Fruit fly (Drosophila melanogaster): ENCODE results near the gene CG6153.

- TF ChIP-seq CG33017 (tag; optimal IDR thresholded peaks at IDR 0.05) (no peak), Hr96 (GFP tag; optimal IDR thresholded peaks at IDR 0.05) (no peak), CG1620 (GFP tag; optimal IDR thresholded peaks at IDR 0.05) (no peak), kay (GFP tag; ENCODE audit: borderline replicate concordance) (no peak), CG7045 (GFP tag; optimal IDR thresholded peaks at IDR 0.05) (no peak), tj (GFP tag; optimal IDR thresholded peaks at IDR 0.05) (no peak), CG7101 (tag; optimal IDR thresholded peaks at IDR 0.05) (no peak), CG5204 (GFP tag; optimal IDR thresholded peaks at IDR 0.05) (no peak), Crg-1 (GFP tag; optimal IDR thresholded peaks at IDR 0.05) (no peak), cic (GFP tag; optimal IDR thresholded peaks at IDR 0.05) (no peak), Mnt (GFP tag; optimal IDR thresholded peaks at IDR 0.05) (no peak), CG14711 (tag; optimal IDR thresholded peaks at IDR 0.05) (no peak)
Measured at dm6 chr2L:12651040-12651439, 41.8 kb upstream of the CG6153 start.

All from whole organism, adult.